Worm (Caenorhabditis elegans): Measurements from ENCODE around the gene pyt-1.

- TF ChIP-seq fkh-10 (GFP tag; optimal IDR thresholded peaks at IDR 0.05) (no peak), ama-1 (optimal IDR thresholded peaks at IDR 0.05) (no peak), aly-2 (tag; optimal IDR thresholded peaks at IDR 0.05) (no peak), aha-1 (tag) (peak; percentile 66), ceh-82 (tag; optimal IDR thresholded peaks at IDR 0.05) (no peak), snpc-4 (tag; optimal IDR thresholded peaks at IDR 0.05) (no peak), unc-130 (GFP tag; optimal IDR thresholded peaks at IDR 0.05) (no peak)
These were observed 45.3 kb downstream of the pyt-1 start for ce11 chrV:10183810-10184209.
